Fruit fly (Drosophila melanogaster) ovary, adult (tissue): ENCODE results near the gene ear.

Experiments
- CG17801 ChIP-seq: fragments of 200-800 bp; optimal IDR thresholded peaks from 2 replicates; lab custom pipeline; 2019; ENCODE audit warnings: missing biosample characterization, mild to moderate bottlenecking, missing genetic modification characterization, moderate library complexity; ENCODE audit not compliant: partially characterized antibody

Gene ear

DNA sequence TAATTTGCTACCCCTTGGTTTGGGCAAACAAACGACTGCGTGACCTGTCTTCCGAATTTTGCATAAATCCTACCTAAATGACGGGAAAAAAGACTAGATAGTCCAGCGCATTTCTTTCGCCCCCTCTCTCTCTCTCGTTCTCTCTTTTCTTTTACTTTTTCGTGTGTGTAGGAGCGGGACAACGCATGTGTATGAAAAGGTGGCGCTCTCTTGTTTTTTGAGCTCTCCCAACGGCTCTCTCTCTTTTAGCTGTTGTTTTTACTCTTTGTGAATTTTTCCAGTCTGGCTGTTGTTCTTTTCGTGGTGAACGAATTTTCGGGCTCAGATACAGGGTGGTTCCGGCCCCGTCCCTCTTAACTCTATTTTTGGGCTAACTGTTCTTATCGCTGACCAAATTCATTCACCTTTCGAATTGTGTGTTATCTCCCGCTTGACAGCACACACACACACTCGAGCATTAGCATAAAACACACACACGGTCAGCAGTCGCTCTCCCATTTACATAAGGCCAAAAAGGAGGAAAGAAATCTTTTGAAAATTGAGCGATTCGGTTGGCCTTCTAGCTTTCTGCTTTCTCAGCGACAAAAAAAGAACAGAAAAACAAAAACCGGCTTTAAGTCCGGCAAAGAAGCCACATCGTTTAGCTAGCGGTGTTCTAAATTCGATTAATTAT, 28.9 kb upstream of the ear start:
- no peak for TF ChIP-seq CG17801 (GFP tag; lab: Kevin White, UChicago)

DNA sequence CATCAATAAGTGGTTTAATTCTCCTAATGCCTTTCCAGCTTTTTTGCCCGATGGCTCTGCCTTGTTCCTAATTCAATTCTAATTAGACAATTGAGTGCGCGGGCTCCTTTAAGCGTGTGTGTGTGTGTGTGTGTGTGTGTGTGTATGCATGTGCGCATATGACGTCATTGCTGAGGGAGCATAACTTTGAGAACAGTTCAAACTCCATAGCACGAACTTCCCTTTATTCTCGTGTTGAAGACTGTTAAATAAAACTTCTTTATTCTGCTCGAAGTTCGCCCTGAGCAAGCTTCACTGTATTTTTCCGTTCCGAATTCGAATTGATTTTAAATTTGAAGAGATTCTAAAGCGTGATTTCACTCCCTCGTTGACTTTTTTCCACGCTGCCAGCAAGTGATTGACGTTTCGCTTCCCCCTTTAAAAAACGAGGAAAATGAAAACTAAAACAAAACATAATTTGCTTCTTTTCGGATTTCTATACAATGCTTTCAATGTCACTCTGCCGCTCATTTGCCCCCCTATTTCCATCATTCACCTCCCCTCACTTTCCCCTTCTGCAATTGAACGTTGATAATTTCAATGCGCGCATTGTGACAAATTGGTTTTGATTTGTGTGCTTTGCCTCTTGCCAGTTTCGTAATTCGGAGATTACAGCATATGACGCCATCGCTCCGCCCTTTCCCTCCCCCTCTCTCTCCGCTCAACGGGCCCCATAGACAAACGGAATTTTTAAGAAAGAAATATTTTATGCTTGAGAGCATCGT, 28.1 kb upstream of the ear start:
- TF ChIP-seq CG17801 (GFP tag; lab: Kevin White, UChicago): no peak

DNA sequence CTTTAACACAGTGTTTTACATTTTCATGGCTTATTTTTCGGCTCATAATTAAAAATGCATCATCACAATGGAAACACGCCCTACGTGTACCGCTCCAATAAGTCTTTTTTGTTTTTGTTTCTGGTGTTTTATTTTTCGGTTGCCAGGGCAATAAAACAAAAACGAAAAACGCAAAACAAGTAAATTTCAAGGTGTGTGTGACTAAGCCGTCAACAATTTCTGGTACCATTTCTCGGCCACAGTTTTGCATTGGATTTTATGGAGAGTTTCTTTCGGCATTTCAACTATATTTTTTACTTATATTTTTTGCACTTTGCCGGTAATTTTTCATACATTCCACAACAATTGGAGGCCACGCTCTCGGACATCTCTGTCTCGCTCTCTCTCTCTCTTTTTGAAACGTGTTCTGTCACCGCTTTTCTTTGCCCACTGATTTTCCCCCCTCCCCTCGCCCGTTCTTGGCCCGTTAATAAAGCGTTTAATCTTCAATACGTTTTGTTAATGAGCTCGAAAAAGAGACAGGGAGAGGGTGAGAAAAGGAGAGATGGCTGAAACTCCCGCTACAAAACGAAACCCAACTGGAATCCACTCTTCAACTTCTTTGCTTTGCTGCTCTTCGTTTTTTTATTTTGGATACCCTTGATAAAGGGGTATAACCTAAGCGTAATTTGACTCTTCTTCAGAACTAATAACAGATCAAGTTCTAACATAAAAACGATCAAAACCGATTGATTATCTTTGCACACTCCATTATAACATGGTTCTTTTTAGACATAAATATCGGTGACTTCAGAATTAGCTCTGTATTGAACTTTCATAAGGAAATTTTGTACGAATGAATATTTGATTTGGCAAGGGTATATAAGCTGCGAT, 27.3 kb upstream of the ear start:
- TF ChIP-seq CG17801 (GFP tag; lab: Kevin White, UChicago): peak; percentile 98

DNA sequence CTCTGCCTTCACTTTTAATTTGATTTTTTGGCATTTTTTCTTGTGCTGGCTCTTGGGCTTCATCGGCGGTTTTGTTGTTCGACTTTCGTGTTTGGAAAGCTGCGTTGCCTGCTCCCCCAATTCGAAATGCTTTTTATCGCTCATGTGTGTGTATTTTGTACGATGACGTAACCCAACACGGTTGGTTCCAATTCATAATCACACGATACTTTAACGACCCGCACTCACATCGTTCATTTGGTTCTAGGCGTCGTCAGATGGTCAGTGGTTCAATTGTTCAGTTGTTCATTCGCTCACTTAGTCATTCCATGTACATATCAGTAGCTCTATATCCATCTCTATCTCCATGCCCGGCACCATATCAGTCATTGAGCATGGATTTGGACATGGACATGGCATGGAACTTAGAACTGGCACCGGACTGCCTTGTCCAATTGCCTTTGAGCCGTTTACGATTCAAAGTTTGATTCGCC, 26.6 kb upstream of the ear start:
- no peak for TF ChIP-seq CG17801 (GFP tag; lab: Kevin White, UChicago)

DNA sequence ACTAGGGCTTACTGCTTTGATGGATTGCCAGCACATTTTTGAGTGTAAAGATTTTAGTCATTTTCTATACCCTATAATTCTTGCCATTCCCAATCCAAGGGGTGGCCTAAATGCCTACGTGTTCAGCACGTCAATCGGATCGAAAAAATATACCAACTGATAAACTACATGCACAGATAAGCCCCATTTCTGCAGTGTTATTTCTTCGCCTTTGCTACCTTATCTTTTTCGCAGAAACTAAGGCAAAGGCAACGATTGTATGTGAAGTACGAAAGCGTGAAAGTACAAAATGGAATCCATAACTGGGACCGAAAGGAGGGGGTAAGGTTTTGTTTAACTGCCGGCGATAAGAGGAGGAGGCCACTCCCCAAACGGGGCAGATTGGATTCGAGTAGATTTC, 22.7 kb upstream of the ear start:
- no peak for TF ChIP-seq CG17801 (GFP tag; lab: Kevin White, UChicago)

DNA sequence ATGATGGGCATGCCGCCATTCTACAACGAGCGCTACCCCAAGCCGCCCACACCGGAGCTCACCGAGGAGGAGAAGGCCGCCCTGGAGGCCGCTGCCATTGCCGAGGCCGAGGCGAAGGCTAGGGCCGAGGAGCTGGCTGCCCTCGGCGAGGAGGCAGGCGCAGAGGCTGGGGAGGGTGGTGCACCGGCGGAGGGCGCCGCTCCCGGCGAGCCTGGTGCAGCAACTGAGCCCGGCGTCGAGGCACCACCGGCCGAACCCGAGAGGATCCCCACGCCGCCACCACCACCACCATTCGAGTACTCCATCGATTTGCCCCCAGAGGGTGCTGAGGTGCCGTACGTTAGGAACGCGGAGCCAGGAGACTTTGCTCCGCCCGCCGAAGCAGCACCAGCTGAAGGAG, 15.3 kb upstream of the ear start:
- no peak for TF ChIP-seq CG17801 (GFP tag; lab: Kevin White, UChicago)

DNA sequence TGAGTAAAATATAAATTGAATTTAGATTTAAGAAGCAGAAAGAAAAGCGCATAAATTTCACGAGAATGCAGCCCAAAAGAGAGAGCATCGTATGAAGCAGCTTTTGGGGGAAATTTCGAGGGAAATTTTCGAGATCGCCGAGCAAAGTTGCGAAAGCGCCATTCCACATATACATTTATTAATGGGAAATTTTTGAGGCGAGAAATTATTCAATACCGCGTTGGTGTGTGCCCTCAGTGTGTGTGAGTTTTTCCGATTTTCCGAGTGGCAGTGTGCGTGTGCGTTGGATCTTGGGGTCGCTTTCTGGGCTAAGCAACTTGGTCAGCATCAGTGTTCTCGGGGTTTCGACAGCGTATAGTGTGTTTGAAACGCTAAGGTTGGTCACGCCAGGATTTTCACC, 10.6 kb upstream of the ear start, which contains the start of gene Tm2:
Gene Tm2 (plus strand): TSS at position 270 of the 400 bp plus-strand sequence.
- TF ChIP-seq CG17801 (GFP tag; lab: Kevin White, UChicago): no peak

DNA sequence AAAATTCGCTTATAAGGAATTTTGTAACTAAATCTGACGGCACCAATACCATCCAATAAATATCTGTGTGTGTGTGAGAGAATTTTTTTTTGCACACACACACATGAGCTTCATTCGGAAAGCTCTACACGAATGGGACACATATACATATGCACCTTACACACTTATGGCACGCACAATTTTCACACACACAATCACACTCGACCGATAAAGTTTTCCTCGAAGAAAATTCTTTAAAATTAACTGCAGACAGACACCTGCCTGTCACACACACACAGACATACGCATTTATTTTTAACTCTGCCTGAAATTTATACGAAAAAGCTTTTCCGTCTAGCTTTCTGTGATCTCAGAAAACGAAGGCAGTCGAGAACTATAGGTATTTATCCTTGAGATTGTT, 9.9 kb upstream of the ear start:
- no peak for TF ChIP-seq CG17801 (GFP tag; lab: Kevin White, UChicago)

DNA sequence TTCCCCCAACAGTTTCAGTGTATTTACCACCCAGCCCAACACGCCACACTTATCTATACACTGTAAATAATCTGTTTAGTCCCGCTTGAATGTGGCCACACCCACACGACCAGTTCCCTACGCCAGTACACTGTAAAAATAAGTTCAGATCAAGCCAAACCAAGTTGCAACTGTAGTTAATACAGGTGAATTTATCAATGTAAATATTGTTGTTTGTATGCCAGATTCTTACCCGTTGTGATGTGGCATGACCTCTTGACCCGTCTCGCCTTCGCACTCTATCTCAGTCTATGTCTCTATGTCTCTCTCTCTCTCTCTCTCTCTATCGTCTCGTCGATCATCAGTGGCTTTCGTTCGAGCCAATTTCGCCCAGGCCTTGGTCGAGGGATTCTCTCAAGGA, 6.7 kb upstream of the ear start:
- TF ChIP-seq CG17801 (GFP tag; lab: Kevin White, UChicago): no peak

DNA sequence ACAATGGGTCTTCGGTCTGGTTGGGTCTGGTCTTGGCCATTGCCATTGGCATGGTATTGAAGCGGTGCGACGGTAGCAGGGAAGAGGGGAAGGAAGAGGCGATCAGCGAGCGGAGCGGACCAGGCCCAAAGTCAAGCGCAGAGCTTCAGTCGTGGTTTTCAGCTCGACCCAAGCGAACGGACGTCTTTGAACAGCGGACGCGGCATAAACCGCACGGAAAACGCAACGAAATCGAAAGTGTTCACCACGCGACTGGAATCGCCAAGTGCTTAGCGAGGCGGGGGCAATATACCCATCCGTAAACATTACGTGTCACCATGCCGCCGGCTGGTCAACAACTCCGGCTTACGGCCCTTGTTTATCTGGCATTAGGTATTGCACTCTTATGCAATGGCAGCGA, 4.2 kb upstream of the ear start, which contains the start of gene CG14866:
Gene CG14866 (plus strand): TSS at position 146 of the 400 bp plus-strand sequence.
- no peak for TF ChIP-seq CG17801 (GFP tag; lab: Kevin White, UChicago)

DNA sequence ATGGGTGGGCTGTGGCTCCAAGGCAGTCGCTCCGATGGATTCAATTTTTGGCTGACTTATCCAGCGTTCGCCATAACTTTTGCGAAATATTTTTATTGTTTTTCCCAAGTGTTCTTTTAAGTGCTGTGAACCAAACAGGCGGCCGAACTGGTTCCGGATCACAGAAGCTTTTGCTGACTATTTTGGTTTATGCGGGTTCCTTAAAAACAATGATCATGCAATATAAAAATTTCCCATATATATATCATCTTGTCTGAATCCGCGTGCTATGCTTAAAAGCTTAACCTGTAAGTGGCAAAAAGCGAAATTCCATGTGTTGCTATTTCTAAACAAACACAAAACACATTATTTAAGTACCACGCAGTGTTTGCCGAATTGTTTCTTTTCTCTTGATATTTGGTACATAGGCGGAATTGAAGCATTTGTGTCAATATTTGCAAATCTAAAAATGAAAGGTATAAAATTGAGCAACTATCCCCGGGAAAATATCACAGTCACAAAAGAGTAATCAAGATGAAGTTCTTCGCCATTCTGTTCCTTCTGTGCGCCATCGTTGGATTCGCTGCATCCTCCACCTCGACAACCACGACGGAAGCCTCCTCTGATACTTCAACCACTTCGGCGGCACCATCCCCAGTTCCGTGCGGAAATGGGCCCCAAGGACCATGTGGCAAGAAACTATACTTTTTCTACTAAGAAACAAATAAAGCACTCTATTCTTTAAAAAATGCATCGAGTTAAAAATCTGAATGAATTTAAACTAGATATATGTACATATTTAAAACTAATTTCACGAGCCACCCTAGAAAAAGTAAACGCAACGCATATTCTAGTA, 427 bp upstream of the ear start, which contains the start of the genes CG6276 and CG44040:
Gene CG6276 (minus strand): TSS at position 158 of the 835 bp plus-strand sequence.
Gene CG44040 (plus strand): TSS at position 467 of the 835 bp plus-strand sequence.
- TF ChIP-seq CG17801 (GFP tag; lab: Kevin White, UChicago): peak; percentile 4

DNA sequence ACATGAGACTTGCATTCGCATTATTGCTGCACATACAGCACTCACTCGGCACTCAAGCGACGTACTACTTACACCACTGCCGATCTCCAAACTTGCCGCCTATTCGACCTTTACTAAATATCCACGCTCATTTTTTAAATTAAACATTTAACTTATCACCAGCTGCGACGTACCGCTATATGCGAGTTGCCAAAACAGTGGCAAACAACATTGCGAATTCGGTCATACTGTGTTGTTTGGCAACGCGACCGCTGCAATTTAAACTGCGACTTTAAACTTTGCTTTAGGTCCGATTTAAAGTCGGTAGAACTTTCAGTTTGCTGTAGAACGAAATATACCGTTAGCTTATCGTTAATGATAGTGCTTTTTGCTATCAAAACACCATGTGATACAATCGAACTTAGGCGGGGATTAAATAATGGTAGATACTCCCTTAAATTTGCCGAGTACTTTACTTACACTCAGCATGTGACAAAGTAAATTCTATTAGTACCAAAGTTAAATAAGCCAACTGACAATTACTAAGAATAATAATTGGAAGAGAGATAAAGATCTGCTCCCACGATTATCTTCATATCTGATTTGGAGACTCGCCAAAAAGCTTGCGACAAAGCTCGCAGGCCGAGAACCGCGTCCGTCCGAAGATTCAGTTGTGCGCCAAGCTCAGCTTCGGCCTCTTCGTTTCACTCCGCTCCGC, 7.7 kb downstream of the ear start, which contains the start of the genes CG6236 and ea:
Gene CG6236 (minus strand): TSS at position 187 of the 697 bp plus-strand sequence.
Gene ea (plus strand): TSS at position 647 of the 697 bp plus-strand sequence.
- no peak for TF ChIP-seq CG17801 (GFP tag; lab: Kevin White, UChicago)

DNA sequence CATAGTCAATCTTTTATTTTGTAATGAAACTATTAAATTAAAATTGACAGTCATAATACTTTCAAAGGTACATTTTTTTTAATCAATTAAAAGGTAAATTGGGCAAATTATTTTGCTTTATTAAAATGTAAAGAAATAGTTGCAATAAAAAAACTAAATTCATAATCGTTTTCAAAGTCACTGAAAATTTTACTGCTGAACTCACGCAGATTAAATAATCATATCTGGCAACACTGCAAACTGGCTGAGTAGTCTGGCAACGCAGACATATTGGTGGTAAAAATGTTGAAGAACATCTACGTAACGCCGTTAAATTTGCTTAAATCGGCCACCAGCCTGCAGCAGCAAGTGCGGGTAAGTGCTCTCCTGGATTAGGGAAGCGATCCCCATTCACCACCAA, 9.9 kb downstream of the ear start, which contains the start of gene mRpL9:
Gene mRpL9 (plus strand): TSS at position 267 of the 400 bp plus-strand sequence.
- no peak for TF ChIP-seq CG17801 (GFP tag; lab: Kevin White, UChicago)
